Fruit fly (Drosophila melanogaster) whole organism, adult: Measurements from ENCODE around the gene CtBP.

Experiments used
- CG11617 ChIP-seq: fragments of 200-800 bp; sonication (Bioruptor generic); optimal IDR thresholded peaks from 2 replicates; lab custom pipeline; 2017; ENCODE audit warnings: mild to moderate bottlenecking, missing biosample characterization, missing genetic modification reagents, missing genetic modification characterization
- CG33017 ChIP-seq: fragments of 200-800 bp; sonication (Bioruptor generic); optimal IDR thresholded peaks from 2 replicates; lab custom pipeline; 2018; ENCODE audit warnings: missing biosample characterization, mild to moderate bottlenecking, missing genetic modification characterization, moderate library complexity
- CG7045 ChIP-seq: fragments of 200-800 bp; sonication (Bioruptor generic); optimal IDR thresholded peaks from 2 replicates; lab custom pipeline; 2017; ENCODE audit warnings: missing biosample characterization, mild to moderate bottlenecking, missing genetic modification characterization
- Clk ChIP-seq: fragments of 200-800 bp; sonication (Bioruptor generic); optimal IDR thresholded peaks from 2 replicates; lab custom pipeline; 2017; ENCODE audit warnings: missing biosample characterization, missing genetic modification characterization
- cnc ChIP-seq, 2 experiments: fragments of >200 bp; optimal IDR thresholded peaks; 2 replicates each; lab custom pipeline; 2017
- kay ChIP-seq: fragments of 200-800 bp; sonication (Bioruptor generic); peaks from one replicate; lab custom pipeline; 2016; ENCODE audit warnings: missing biosample characterization, missing genetic modification characterization, borderline replicate concordance
- tj ChIP-seq: fragments of 200-800 bp; sonication (Bioruptor generic); optimal IDR thresholded peaks from 3 replicates; lab custom pipeline; 2017; ENCODE audit warnings: missing biosample characterization, mild to moderate bottlenecking, missing genetic modification characterization, moderate library complexity
- toe ChIP-seq: fragments of 200-800 bp; sonication (Bioruptor generic); optimal IDR thresholded peaks from 2 replicates; lab custom pipeline; 2016; ENCODE audit warnings: missing biosample characterization, missing genetic modification characterization

dm6 chr3R:13041750-13042149, 30.3 kb downstream of the CtBP start, which contains the start of gene CG11670:
- no peak for TF ChIP-seq CG33017
- TF ChIP-seq CG7045 (GFP tag; lab: Kevin White, UChicago), result no peak
- no peak for TF ChIP-seq kay
- TF ChIP-seq CG11617 (GFP tag; lab: Kevin White, UChicago), result no peak
- TF ChIP-seq toe (GFP tag; lab: Kevin White, UChicago), result no peak
- TF ChIP-seq tj (GFP tag; lab: Kevin White, UChicago), result no peak
- TF ChIP-seq Clk (GFP tag; lab: Kevin White, UChicago), result no peak
- TF ChIP-seq cnc (optimal IDR thresholded peaks at IDR 0.05; lab: Kevin White, UChicago), result no peak
